Worm (Caenorhabditis elegans): Measurements from ENCODE around the gene lsm-1.

The lsm-1 gene

ce11 chrII:11153080-11153479, 26.3 kb downstream of the lsm-1 start:
- TF ChIP-seq unc-62 (GFP tag; optimal IDR thresholded peaks at IDR 0.05): no peak

- no peak for TF ChIP-seq unc-62 (GFP tag; optimal IDR thresholded peaks at IDR 0.05)
Measured at ce11 chrII:11153800-11154199, 27.1 kb downstream of the lsm-1 start.

- no peak for TF ChIP-seq unc-62 (GFP tag; optimal IDR thresholded peaks at IDR 0.05)
Measured at ce11 chrII:11154957-11155356, 28.2 kb downstream of the lsm-1 start.

- no peak for TF ChIP-seq unc-62 (GFP tag; optimal IDR thresholded peaks at IDR 0.05)
Measured at ce11 chrII:11155400-11155799, 28.6 kb downstream of the lsm-1 start.

- TF ChIP-seq unc-62 (GFP tag; optimal IDR thresholded peaks at IDR 0.05): no peak
Measured at ce11 chrII:11156160-11156559, 29.4 kb downstream of the lsm-1 start.

- no peak for TF ChIP-seq unc-62 (GFP tag; optimal IDR thresholded peaks at IDR 0.05)
Measured at ce11 chrII:11157660-11158059, 30.9 kb downstream of the lsm-1 start.

- no peak for TF ChIP-seq unc-62 (GFP tag; optimal IDR thresholded peaks at IDR 0.05)
Measured at ce11 chrII:11161675-11162074, 34.9 kb downstream of the lsm-1 start.

- no peak for TF ChIP-seq unc-62 (GFP tag; optimal IDR thresholded peaks at IDR 0.05)
Measured at ce11 chrII:11162390-11162789, 35.6 kb downstream of the lsm-1 start, which contains the start of gene ptr-13. Gene ptr-13 (minus strand): TSS chrII:11162481.

- no peak for TF ChIP-seq unc-62 (GFP tag; optimal IDR thresholded peaks at IDR 0.05)
Measured at ce11 chrII:11163291-11163690, 36.5 kb downstream of the lsm-1 start.

ce11 chrII:11166414-11166813, 39.7 kb downstream of the lsm-1 start:
- no peak for TF ChIP-seq unc-62 (GFP tag; optimal IDR thresholded peaks at IDR 0.05)

- no peak for TF ChIP-seq unc-62 (GFP tag; optimal IDR thresholded peaks at IDR 0.05)
Measured at ce11 chrII:11167039-11167438, 40.3 kb downstream of the lsm-1 start.

- TF ChIP-seq unc-62 (GFP tag; optimal IDR thresholded peaks at IDR 0.05): no peak
Measured at ce11 chrII:11175347-11175746, 48.6 kb downstream of the lsm-1 start.

ce11 chrII:11176441-11176840, 49.7 kb downstream of the lsm-1 start:
- TF ChIP-seq unc-62 (GFP tag; optimal IDR thresholded peaks at IDR 0.05): no peak

Measured in whole organism, dauer.